Fruit fly (Drosophila melanogaster) whole organism, embryonic: Measurements from ENCODE around the gene CG4733.

Experiments used
- Abd-B ChIP-seq: fragments of 200-800 bp; sonication (Bioruptor generic); optimal IDR thresholded peaks from 2 replicates; lab custom pipeline; 2018; ENCODE audit warnings: missing biosample characterization, mild to moderate bottlenecking, missing genetic modification characterization, moderate library complexity
- Atf3 ChIP-seq: fragments of 200-800 bp; sonication (Bioruptor generic); optimal IDR thresholded peaks from 3 replicates; lab custom pipeline; 2016; ENCODE audit warnings: missing biosample characterization, missing genetic modification characterization
- Atf6 ChIP-seq: fragments of 200-800 bp; sonication (Bioruptor generic); IDR thresholded peaks from 2 replicates; pipeline ENCODE4 v1.3.6; 2022; ENCODE audit warnings: missing biosample characterization, missing genetic modification characterization
- Awh ChIP-seq: fragments of 200-800 bp; sonication (Bioruptor generic); IDR thresholded peaks from 2 replicates; pipeline ENCODE4, ENCODE4 v1.3.6; 2022; ENCODE audit warnings: missing biosample characterization, missing genetic modification characterization
- CG10147 ChIP-seq: fragments of 200-800 bp; sonication (Bioruptor generic); optimal IDR thresholded peaks from 2 replicates; lab custom pipeline; 2019; ENCODE audit warnings: missing biosample characterization, mild to moderate bottlenecking, missing genetic modification characterization, moderate library complexity
- CG10267 ChIP-seq: fragments of 200-800 bp; sonication (Bioruptor generic); optimal IDR thresholded peaks from 2 replicates; lab custom pipeline; 2018; ENCODE audit warnings: missing biosample characterization, mild to moderate bottlenecking, missing genetic modification characterization, moderate library complexity
- CG10959 ChIP-seq: fragments of 200-800 bp; sonication (Bioruptor generic); IDR thresholded peaks from 2 replicates; pipeline ENCODE4 v1.3.6; 2022; ENCODE audit warnings: missing biosample characterization, missing genetic modification characterization
- CG12104 ChIP-seq: fragments of 200-800 bp; sonication (Bioruptor generic); optimal IDR thresholded peaks from 3 replicates; lab custom pipeline; 2016; ENCODE audit warnings: missing biosample characterization, missing genetic modification characterization
- CG12769 ChIP-seq: fragments of 200-800 bp; sonication (Bioruptor generic); optimal IDR thresholded peaks from 2 replicates; lab custom pipeline; 2019; ENCODE audit warnings: missing biosample characterization, mild to moderate bottlenecking, missing genetic modification characterization, moderate library complexity
- CG13287 ChIP-seq: fragments of 200-800 bp; sonication (Bioruptor generic); IDR thresholded peaks from 2 replicates; pipeline ENCODE4 v1.3.6; 2022; ENCODE audit warnings: missing biosample characterization, missing genetic modification characterization; ENCODE audit not compliant: partially characterized antibody
- CG16813 ChIP-seq: fragments of 200-800 bp; sonication (Bioruptor generic); IDR thresholded peaks from 3 replicates; pipeline ENCODE4 v1.3.6; 2022; ENCODE audit warnings: missing biosample characterization, missing genetic modification characterization; ENCODE audit not compliant: partially characterized antibody
- CG16815 ChIP-seq: fragments of 200-800 bp; sonication (Bioruptor generic); optimal IDR thresholded peaks from 3 replicates; lab custom pipeline; 2017; ENCODE audit warnings: missing biosample characterization, mild to moderate bottlenecking, missing genetic modification characterization
- CG17612 ChIP-seq: fragments of 200-800 bp; sonication (Bioruptor generic); IDR thresholded peaks from 2 replicates; pipeline ENCODE4 v1.3.6; 2022; ENCODE audit warnings: missing biosample characterization, missing genetic modification characterization
- CG1792 ChIP-seq: fragments of 200-800 bp; sonication (Bioruptor generic); optimal IDR thresholded peaks from 2 replicates; lab custom pipeline; 2016; ENCODE audit warnings: missing biosample characterization, missing genetic modification characterization
- CG18476 ChIP-seq: fragments of 200-800 bp; sonication (Bioruptor generic); optimal IDR thresholded peaks from 2 replicates; lab custom pipeline; 2016; ENCODE audit warnings: missing biosample characterization, mild to moderate bottlenecking, missing genetic modification characterization
- CG31365 ChIP-seq: fragments of 200-800 bp; sonication (Bioruptor generic); optimal IDR thresholded peaks from 2 replicates; lab custom pipeline; 2018; ENCODE audit warnings: missing biosample characterization, mild to moderate bottlenecking, missing genetic modification characterization
- CG3163 ChIP-seq: fragments of 200-800 bp; sonication (Bioruptor generic); optimal IDR thresholded peaks from 3 replicates; lab custom pipeline; 2016; ENCODE audit warnings: missing biosample characterization, missing genetic modification characterization
- CG32532 ChIP-seq: fragments of 200-800 bp; sonication (Bioruptor generic); IDR thresholded peaks from 2 replicates; pipeline ENCODE4 v1.3.6; 2022; ENCODE audit warnings: missing biosample characterization, missing genetic modification characterization
- CG3407 ChIP-seq: fragments of 200-800 bp; sonication (Bioruptor generic); optimal IDR thresholded peaks from 2 replicates; lab custom pipeline; 2018; ENCODE audit warnings: missing biosample characterization, mild to moderate bottlenecking, missing genetic modification characterization
- CG4820 ChIP-seq: fragments of 200-800 bp; sonication (Bioruptor generic); optimal IDR thresholded peaks from 3 replicates; lab custom pipeline; 2016; ENCODE audit warnings: missing biosample characterization, missing genetic modification characterization
- CG5953 ChIP-seq: fragments of 200-800 bp; sonication (Bioruptor generic); IDR thresholded peaks from 2 replicates; pipeline ENCODE4 v1.3.6; 2022; ENCODE audit warnings: missing biosample characterization, missing genetic modification characterization
- CG6683 ChIP-seq: fragments of 200-800 bp; sonication (Bioruptor generic); optimal IDR thresholded peaks from 2 replicates; lab custom pipeline; 2017; ENCODE audit warnings: missing biosample characterization, mild to moderate bottlenecking, missing genetic modification characterization, missing genetic modification reagents
- CG7372 ChIP-seq: fragments of 200-800 bp; sonication (Bioruptor generic); IDR thresholded peaks from 2 replicates; pipeline ENCODE4 v1.3.6; 2022; ENCODE audit warnings: missing biosample characterization, missing genetic modification characterization
- CG9437 ChIP-seq: fragments of 200-800 bp; sonication (Bioruptor generic); optimal IDR thresholded peaks from 2 replicates; lab custom pipeline; 2018; ENCODE audit warnings: missing biosample characterization, mild to moderate bottlenecking, missing genetic modification characterization
- CG9797 ChIP-seq: fragments of 200-800 bp; sonication (Bioruptor generic); optimal IDR thresholded peaks from 3 replicates; lab custom pipeline; 2018; ENCODE audit warnings: missing biosample characterization, mild to moderate bottlenecking, missing genetic modification characterization
- CHES-1-like ChIP-seq: fragments of 200-800 bp; sonication (Bioruptor generic); optimal IDR thresholded peaks from 2 replicates; lab custom pipeline; 2016; ENCODE audit warnings: missing biosample characterization, missing genetic modification characterization
- Camta ChIP-seq: fragments of 200-800 bp; sonication (Bioruptor generic); optimal IDR thresholded peaks from 2 replicates; lab custom pipeline; 2016; ENCODE audit warnings: missing biosample characterization, missing genetic modification characterization
- Drgx ChIP-seq: fragments of 200-800 bp; sonication (Bioruptor generic); IDR thresholded peaks from 2 replicates; pipeline ENCODE4 v1.3.6; 2022; ENCODE audit warnings: missing biosample characterization, missing genetic modification characterization
- Eip74EF ChIP-seq, 2 experiments: fragments of 200-800 bp in 1 of 2; fragments of >200 bp in 1 of 2; sonication (Bioruptor generic) in 1 of 2; optimal IDR thresholded peaks; 2 replicates each; lab custom pipeline; 2017 to 2019; ENCODE audit warnings: missing biosample characterization in 2 of 2, missing genetic modification characterization in 2 of 2, mild to moderate bottlenecking in 1 of 2, moderate library complexity in 1 of 2
- Fer2 ChIP-seq: fragments of 200-800 bp; sonication (Bioruptor generic); optimal IDR thresholded peaks from 2 replicates; lab custom pipeline; 2018; ENCODE audit warnings: missing biosample characterization, mild to moderate bottlenecking, missing genetic modification characterization, moderate library complexity
- HLH54F ChIP-seq: fragments of 200-800 bp; sonication (Bioruptor generic); optimal IDR thresholded peaks from 3 replicates; lab custom pipeline; 2016; ENCODE audit warnings: missing biosample characterization, missing genetic modification characterization
- MBD-R2 ChIP-seq: fragments of 200-800 bp; sonication (Bioruptor generic); IDR thresholded peaks from 2 replicates; pipeline ENCODE4 v1.3.6; 2022; ENCODE audit warnings: missing biosample characterization, missing genetic modification characterization
- MESR4 ChIP-seq: fragments of 200-800 bp; sonication (Bioruptor generic); optimal IDR thresholded peaks from 2 replicates; lab custom pipeline; 2018; ENCODE audit warnings: missing biosample characterization, mild to moderate bottlenecking, missing genetic modification characterization, moderate library complexity
- Oaz ChIP-seq: fragments of 200-800 bp; sonication (Bioruptor generic); IDR thresholded peaks from 2 replicates; pipeline ENCODE4 v1.3.6; 2022; ENCODE audit warnings: missing biosample characterization, missing genetic modification characterization
- Ptx1 ChIP-seq: fragments of 200-800 bp; sonication (Bioruptor generic); IDR thresholded peaks from 2 replicates; pipeline ENCODE4 v1.3.6; 2022; ENCODE audit warnings: missing biosample characterization, missing genetic modification characterization
- Rfx ChIP-seq: fragments of 200-800 bp; sonication (Bioruptor generic); IDR thresholded peaks from 2 replicates; pipeline ENCODE4 v1.3.6; 2022; ENCODE audit warnings: missing biosample characterization, missing genetic modification characterization
- Scr ChIP-seq: fragments of 200-800 bp; sonication (Bioruptor generic); IDR thresholded peaks from 2 replicates; pipeline ENCODE4 v1.3.6; 2022; ENCODE audit warnings: missing biosample characterization, missing genetic modification characterization; ENCODE audit not compliant: partially characterized antibody
- Side ChIP-seq: fragments of 200-800 bp; sonication (Bioruptor generic); optimal IDR thresholded peaks from 2 replicates; lab custom pipeline; 2016; ENCODE audit warnings: missing biosample characterization, missing genetic modification characterization
- ab ChIP-seq: fragments of 200-800 bp; sonication (Bioruptor generic); optimal IDR thresholded peaks from 2 replicates; lab custom pipeline; 2016; ENCODE audit warnings: missing biosample characterization, missing genetic modification characterization
- bowl ChIP-seq: fragments of 200-800 bp; sonication (Bioruptor generic); IDR thresholded peaks from 2 replicates; pipeline ENCODE4 v1.3.6; 2022; ENCODE audit warnings: missing biosample characterization, missing genetic modification characterization
- chn ChIP-seq: fragments of 200-800 bp; sonication (Bioruptor generic); optimal IDR thresholded peaks from 2 replicates; lab custom pipeline; 2016; ENCODE audit warnings: missing biosample characterization, missing genetic modification characterization
- fd64A ChIP-seq: fragments of 200-800 bp; sonication (Bioruptor generic); optimal IDR thresholded peaks from 3 replicates; lab custom pipeline; 2018; ENCODE audit warnings: missing biosample characterization, mild to moderate bottlenecking, missing genetic modification characterization
- her ChIP-seq: fragments of 200-800 bp; sonication (Bioruptor generic); optimal IDR thresholded peaks from 2 replicates; lab custom pipeline; 2016; ENCODE audit warnings: missing biosample characterization, missing genetic modification characterization
- hth ChIP-seq: fragments of >200 bp; optimal IDR thresholded peaks from 2 replicates; lab custom pipeline; 2017; ENCODE audit warnings: inconsistent platforms
- mld ChIP-seq: fragments of 200-800 bp; sonication (Bioruptor generic); IDR thresholded peaks from 3 replicates; pipeline ENCODE4 v1.3.6; 2022; ENCODE audit warnings: missing biosample characterization, missing genetic modification characterization; ENCODE audit not compliant: partially characterized antibody
- nerfin-1 ChIP-seq: fragments of 200-800 bp; sonication (Bioruptor generic); optimal IDR thresholded peaks from 3 replicates; lab custom pipeline; 2019; ENCODE audit warnings: missing biosample characterization, mild to moderate bottlenecking, missing genetic modification characterization, moderate library complexity
- nmo ChIP-seq: fragments of 200-800 bp; sonication (Bioruptor generic); optimal IDR thresholded peaks from 2 replicates; lab custom pipeline; 2018; ENCODE audit warnings: missing biosample characterization, mild to moderate bottlenecking, missing genetic modification characterization, moderate library complexity
- run ChIP-seq: fragments of 200-800 bp; sonication (Bioruptor generic); optimal IDR thresholded peaks from 3 replicates; lab custom pipeline; 2018; ENCODE audit warnings: missing biosample characterization, mild to moderate bottlenecking, missing genetic modification characterization
- slou ChIP-seq: fragments of 200-800 bp; sonication (Bioruptor generic); optimal IDR thresholded peaks from 3 replicates; lab custom pipeline; 2016; ENCODE audit warnings: missing biosample characterization, missing genetic modification characterization
- vvl ChIP-seq: fragments of 200-800 bp; sonication (Bioruptor generic); IDR thresholded peaks from 2 replicates; pipeline ENCODE4 v1.3.6; 2022; ENCODE audit warnings: missing biosample characterization, missing genetic modification characterization
- zen2 ChIP-seq: fragments of 200-800 bp; sonication (Bioruptor generic); IDR thresholded peaks from 3 replicates; pipeline ENCODE4 v1.3.6; 2022; ENCODE audit warnings: missing biosample characterization, missing genetic modification characterization; ENCODE audit not compliant: partially characterized antibody

The CG4733 gene

DNA sequence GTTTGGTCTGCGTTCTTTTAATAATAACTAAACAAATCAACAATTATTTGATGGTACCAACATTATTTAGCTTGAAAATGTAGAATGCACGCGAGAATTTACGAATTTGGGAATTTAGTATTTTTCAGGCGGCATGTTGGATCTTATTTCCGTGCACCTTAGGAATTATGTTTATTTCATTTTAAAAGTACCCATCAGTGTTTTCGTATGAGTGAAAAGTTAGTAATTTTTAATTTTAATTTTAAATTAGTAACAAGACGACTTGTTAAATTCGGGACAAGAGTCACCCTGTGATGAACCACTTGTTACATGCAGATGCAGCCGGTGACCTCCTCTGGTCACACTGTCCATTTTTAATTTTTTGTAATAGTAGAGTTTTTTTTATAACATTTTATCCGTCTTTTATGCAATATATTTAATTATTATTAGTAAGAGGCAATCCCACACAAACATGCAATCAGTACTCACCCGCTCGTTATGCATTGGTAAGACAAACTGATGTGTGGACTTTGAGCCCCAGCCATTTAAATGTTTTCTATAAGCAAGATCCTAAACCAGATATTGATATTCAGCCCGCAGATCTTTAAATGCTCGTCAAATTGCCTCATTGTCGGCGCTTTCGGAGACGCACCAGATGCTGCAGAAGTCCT is 12.9 kb upstream of the CG4733 start, which contains the start of the genes CG17186 and Arc42 (continued):
- TF ChIP-seq Eip74EF (GFP tag; optimal IDR thresholded peaks at IDR 0.05; lab: Kevin White, UChicago) (no peak), Scr (GFP tag; lab: Robert Waterston, UW) (no peak), fd64A (no peak), CG12769 (tag; lab: Kevin White, UChicago) (no peak), nmo (GFP tag; lab: Kevin White, UChicago) (peak; percentile 68), CG16815 (GFP tag; lab: Kevin White, UChicago) (no peak), mld (GFP tag; lab: Robert Waterston, UW) (no peak), Side (no peak), CG10147 (GFP tag; lab: Kevin White, UChicago) (peak; percentile 10), CG9437 (GFP tag; lab: Kevin White, UChicago) (no peak), CG10267 (peak; percentile 30), MESR4 (no peak), Atf3 (GFP tag; lab: Kevin White, UChicago) (no peak), CG9797 (GFP tag; lab: Kevin White, UChicago) (peak; percentile 84), Rfx (GFP tag; lab: Robert Waterston, UW) (no peak), CG17612 (GFP tag; lab: Robert Waterston, UW) (no peak), Fer2 (tag; lab: Kevin White, UChicago) (no peak), CG4820 (GFP tag; lab: Kevin White, UChicago) (no peak), ab (GFP tag; lab: Kevin White, UChicago) (no peak), CG7372 (GFP tag; lab: Robert Waterston, UW) (no peak), CG5953 (GFP tag; lab: Robert Waterston, UW) (no peak), Abd-B (peak; percentile 27), zen2 (GFP tag; lab: Robert Waterston, UW) (no peak), HLH54F (GFP tag; lab: Kevin White, UChicago) (no peak), CG32532 (GFP tag; lab: Robert Waterston, UW) (no peak), CG10959 (GFP tag; lab: Robert Waterston, UW) (no peak), Atf6 (no peak), run (tag; lab: Kevin White, UChicago) (no peak), CHES-1-like (GFP tag; lab: Kevin White, UChicago) (peak; percentile 17), CG3163 (no peak), chn (GFP tag; lab: Kevin White, UChicago) (no peak), bowl (no peak), Ptx1 (GFP tag; lab: Robert Waterston, UW) (peak; percentile 21; the same call in 1 of the 2 replicates), slou (GFP tag; lab: Kevin White, UChicago) (no peak), hth (lab: Kevin White, UChicago) (no peak), CG31365 (no peak), vvl (GFP tag; lab: Robert Waterston, UW) (no peak), Drgx (GFP tag; lab: Robert Waterston, UW) (no peak), Oaz (GFP tag; lab: Robert Waterston, UW) (no peak), CG18476 (peak; percentile 1), Awh (GFP tag; lab: Robert Waterston, UW) (no peak), CG13287 (GFP tag; lab: Robert Waterston, UW) (peak; percentile 20; the same call in 1 of the 2 replicates), CG6683 (GFP tag; lab: Kevin White, UChicago) (no peak), MBD-R2 (GFP tag; lab: Robert Waterston, UW) (peak; percentile 72), CG1792 (GFP tag; lab: Kevin White, UChicago) (no peak), nerfin-1 (no peak), CG3407 (GFP tag; lab: Kevin White, UChicago) (no peak), CG12104 (GFP tag; lab: Kevin White, UChicago) (no peak), CG16813 (GFP tag; lab: Robert Waterston, UW) (no peak), her (no peak), Camta (GFP tag; lab: Kevin White, UChicago) (no peak)
